Fruit fly (Drosophila melanogaster): ENCODE measurements around the gene Mgat2.

DNA sequence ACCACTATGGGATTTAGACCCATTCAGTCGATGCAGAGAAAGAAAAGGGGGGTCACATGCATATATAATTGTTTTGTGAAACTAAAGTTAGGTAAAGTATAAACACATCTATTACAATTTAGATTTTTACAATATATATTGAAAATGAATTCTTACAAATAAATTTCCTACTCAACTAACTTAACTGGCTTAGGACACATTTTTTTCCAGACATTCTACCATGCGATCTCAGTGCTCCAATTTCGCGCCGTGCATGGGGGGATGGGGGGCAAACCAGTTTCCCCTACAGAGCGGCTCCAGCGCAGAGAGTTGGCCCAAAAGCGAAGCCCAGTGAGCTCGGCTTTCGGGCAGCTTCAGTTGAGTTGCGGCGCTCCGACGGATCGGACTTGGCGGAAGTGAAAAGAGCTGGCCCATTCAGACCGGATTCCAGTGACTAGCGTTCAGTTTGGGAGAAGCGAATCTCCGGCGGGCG, 38.9 kb downstream of the Mgat2 start, which contains the start of gene CG7896:
- TF ChIP-seq CG8478 (optimal IDR thresholded peaks at IDR 0.05) = no peak
- no peak for TF ChIP-seq psq (optimal IDR thresholded peaks at IDR 0.05)
- TF ChIP-seq EcR (GFP tag; optimal IDR thresholded peaks at IDR 0.05) = no peak
- TF ChIP-seq usp (GFP tag; optimal IDR thresholded peaks at IDR 0.05) = no peak
- TF ChIP-seq Dll (optimal IDR thresholded peaks at IDR 0.05) = no peak
- no peak for TF ChIP-seq pan (optimal IDR thresholded peaks at IDR 0.05)

Measured in whole organism.